Fruit fly (Drosophila melanogaster) whole organism, prepupa: ENCODE measurements around the gene Pex1.
A peak's percentile ranks its signal among the peaks of the same experiment; 100 is the strongest.

Source experiments
- CG11762 ChIP-seq: fragments of 200-800 bp; sonication (Bioruptor generic); optimal IDR thresholded peaks from 3 replicates; lab custom pipeline; 2016; ENCODE audit warnings: missing biosample characterization, missing genetic modification characterization; ENCODE audit not compliant: insufficient read depth
- CG1621 ChIP-seq: fragments of 200-800 bp; sonication (Bioruptor generic); optimal IDR thresholded peaks from 3 replicates; lab custom pipeline; 2018; ENCODE audit warnings: missing biosample characterization, mild to moderate bottlenecking, missing genetic modification characterization
- CG6276 ChIP-seq: fragments of 200-800 bp; sonication (Bioruptor generic); optimal IDR thresholded peaks from 2 replicates; lab custom pipeline; 2017; ENCODE audit warnings: missing biosample characterization, mild to moderate bottlenecking, missing genetic modification characterization
- CG6808 ChIP-seq: fragments of 200-800 bp; sonication (Bioruptor generic); optimal IDR thresholded peaks from 3 replicates; lab custom pipeline; 2017; ENCODE audit warnings: missing biosample characterization, missing genetic modification characterization, mild to moderate bottlenecking, moderate library complexity, missing genetic modification reagents
- CG6854 ChIP-seq: fragments of 200-800 bp; sonication (Bioruptor generic); optimal IDR thresholded peaks from 2 replicates; lab custom pipeline; 2017; ENCODE audit warnings: missing biosample characterization, mild to moderate bottlenecking, missing genetic modification characterization
- CG7368 ChIP-seq: fragments of 200-800 bp; sonication (Bioruptor generic); optimal IDR thresholded peaks from 3 replicates; lab custom pipeline; 2016; ENCODE audit warnings: missing biosample characterization, missing genetic modification characterization
- Eip93F ChIP-seq: fragments of 200-800 bp; sonication (Bioruptor generic); optimal IDR thresholded peaks from 2 replicates; lab custom pipeline; 2016; ENCODE audit warnings: missing biosample characterization, mild to moderate bottlenecking, missing genetic modification characterization
- Gug ChIP-seq: fragments of 200-800 bp; sonication (Bioruptor generic); IDR thresholded peaks from 2 replicates; pipeline ENCODE4 v1.3.6; 2022; ENCODE audit warnings: missing biosample characterization, missing genetic modification characterization
- Hr4 ChIP-seq: fragments of 200-800 bp; sonication (Bioruptor generic); optimal IDR thresholded peaks from 3 replicates; lab custom pipeline; 2016; ENCODE audit warnings: missing biosample characterization, missing genetic modification characterization
- OdsH ChIP-seq: fragments of 200-800 bp; sonication (Bioruptor generic); optimal IDR thresholded peaks from 3 replicates; lab custom pipeline; 2016; ENCODE audit warnings: missing biosample characterization, missing genetic modification characterization
- Sox102F ChIP-seq: fragments of 200-800 bp; sonication (Bioruptor generic); optimal IDR thresholded peaks from 2 replicates; lab custom pipeline; 2016; ENCODE audit warnings: missing biosample characterization, mild to moderate bottlenecking, missing genetic modification characterization
- cyc ChIP-seq: fragments of 200-800 bp; sonication (Bioruptor generic); optimal IDR thresholded peaks from 3 replicates; lab custom pipeline; 2016; ENCODE audit warnings: missing biosample characterization, missing genetic modification characterization
- dac ChIP-seq: fragments of 200-800 bp; sonication (Bioruptor generic); optimal IDR thresholded peaks from 2 replicates; lab custom pipeline; 2017; ENCODE audit warnings: missing biosample characterization, mild to moderate bottlenecking, missing genetic modification characterization
- dsx ChIP-seq: fragments of 200-800 bp; optimal IDR thresholded peaks from 3 replicates; lab custom pipeline; 2019; ENCODE audit warnings: missing biosample characterization, mild to moderate bottlenecking, missing genetic modification characterization, moderate library complexity; ENCODE audit not compliant: poor library complexity, severe bottlenecking

DNA sequence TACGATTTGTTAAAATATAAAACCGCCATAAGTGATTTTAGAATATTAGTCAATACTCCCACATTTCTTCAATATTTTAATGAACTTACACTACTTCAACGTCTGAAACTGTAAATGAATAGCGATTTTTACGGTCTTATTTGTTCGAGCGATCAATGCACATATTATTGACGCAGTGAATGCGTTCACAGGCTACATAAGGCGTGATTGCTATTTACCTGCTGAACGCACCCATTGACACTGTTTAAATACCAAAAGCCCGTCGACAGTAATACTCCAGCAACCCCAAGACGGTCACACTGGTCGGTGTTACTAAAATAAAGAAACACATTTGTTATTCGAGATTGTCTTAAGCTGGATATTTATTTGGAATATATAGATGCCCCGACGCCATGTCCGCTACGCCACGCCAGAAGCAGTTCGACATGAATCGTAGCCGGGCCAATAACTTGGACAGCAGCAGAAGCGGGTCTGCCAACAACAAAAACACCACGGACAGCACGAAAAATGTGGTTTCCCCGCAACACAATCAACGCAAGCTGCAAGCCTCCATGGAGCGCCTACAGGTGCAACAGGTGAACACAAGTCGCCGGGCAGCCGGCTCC is 20.6 kb upstream of the Pex1 start, which contains the start of gene CG6833:
- TF ChIP-seq CG11762 (GFP tag; lab: Kevin White, UChicago) (peak; percentile 32), dsx (GFP tag; lab: Kevin White, UChicago) (peak; percentile 11), CG6276 (GFP tag; lab: Kevin White, UChicago) (no peak), Gug (GFP tag; lab: Robert Waterston, UW) (no peak), Eip93F (GFP tag; lab: Kevin White, UChicago) (no peak), Sox102F (GFP tag; lab: Kevin White, UChicago) (no peak), CG7368 (peak; percentile 53), CG6854 (GFP tag; lab: Kevin White, UChicago) (no peak), OdsH (GFP tag; lab: Kevin White, UChicago) (peak; percentile 57), Hr4 (peak; percentile 73), CG1621 (tag; lab: Kevin White, UChicago) (peak; percentile 27), dac (no peak), cyc (peak; percentile 87), CG6808 (no peak)
